Worm (Caenorhabditis elegans) whole organism, L1 larva: ENCODE results near the gene H28G03.3.

ENCODE experiments used
- C04F5.9 ChIP-seq: sonication (generic microtip); optimal IDR thresholded peaks from 2 replicates; lab custom pipeline; 2016; ENCODE audit warnings: missing genetic modification characterization, missing compliant biosample characterization
- Y116A8C.19 ChIP-seq: sonication (generic microtip); optimal IDR thresholded peaks from 2 replicates; lab custom pipeline; 2016; ENCODE audit warnings: missing compliant biosample characterization, missing genetic modification characterization, borderline replicate concordance
- ceh-63 ChIP-seq: fragments of 200-800 bp; sonication (Bioruptor generic); optimal IDR thresholded peaks from 2 replicates; lab custom pipeline; 2018; ENCODE audit warnings: mild to moderate bottlenecking, missing genetic modification characterization, missing compliant biosample characterization
- ceh-8 ChIP-seq: fragments of 200-800 bp; sonication (Bioruptor generic); optimal IDR thresholded peaks from 2 replicates; lab custom pipeline; 2018; ENCODE audit warnings: mild to moderate bottlenecking, missing genetic modification characterization, moderate library complexity, missing compliant biosample characterization
- ceh-82 ChIP-seq, 3 experiments: fragments of 150-350 bp in 1 of 3; sonication (generic microtip) in 2 of 3; optimal IDR thresholded peaks; 2 replicates each; lab custom pipeline; 2014 to 2017; ENCODE audit warnings: missing biosample characterization in 3 of 3, missing genetic modification characterization in 3 of 3
- ceh-90 ChIP-seq: sonication (generic microtip); optimal IDR thresholded peaks from 2 replicates; lab custom pipeline; 2016; ENCODE audit warnings: missing genetic modification characterization, missing compliant biosample characterization
- ces-1 ChIP-seq: fragments of 150-350 bp; optimal IDR thresholded peaks from 2 replicates; lab custom pipeline; 2014; ENCODE audit warnings: missing biosample characterization, missing genetic modification reagents, missing genetic modification characterization
- efl-1 ChIP-seq, 4 experiments: fragments of 150-350 bp; optimal IDR thresholded peaks in 3 of 4; peaks in 1 of 4; 1 replicate in 1 of 4; 2 replicates in 3 of 4; lab custom pipeline; 2014; ENCODE audit warnings: missing biosample characterization in 2 of 4, missing genetic modification characterization in 2 of 4, missing genetic modification reagents in 2 of 4
- elt-2 ChIP-seq: sonication (generic microtip); optimal IDR thresholded peaks from 2 replicates; lab custom pipeline; 2016; ENCODE audit warnings: missing genetic modification characterization, mild to moderate bottlenecking, inconsistent platforms, missing compliant biosample characterization, missing genetic modification reagents
- hlh-17 ChIP-seq: fragments of 200-800 bp; sonication (Bioruptor generic); optimal IDR thresholded peaks from 2 replicates; lab custom pipeline; 2018; ENCODE audit warnings: missing genetic modification characterization, mild to moderate bottlenecking, missing compliant biosample characterization, moderate library complexity, borderline replicate concordance
- hpl-2 ChIP-seq: fragments of 150-350 bp; optimal IDR thresholded peaks from 2 replicates; lab custom pipeline; 2014; ENCODE audit warnings: missing biosample characterization, missing genetic modification reagents, missing genetic modification characterization
- lin-13 ChIP-seq: fragments of 150-350 bp; optimal IDR thresholded peaks from 2 replicates; lab custom pipeline; 2014; ENCODE audit warnings: missing biosample characterization, missing genetic modification reagents, missing genetic modification characterization
- lin-14 ChIP-seq: fragments of 200-800 bp; sonication (Bioruptor generic); optimal IDR thresholded peaks from 2 replicates; lab custom pipeline; 2018; ENCODE audit warnings: mild to moderate bottlenecking, missing genetic modification characterization, moderate library complexity, missing compliant biosample characterization
- mab-9 ChIP-seq: fragments of 200-800 bp; sonication (Bioruptor generic); IDR thresholded peaks from 2 replicates; pipeline ENCODE4 v1.3.6; 2022; ENCODE audit warnings: missing genetic modification reagents, missing genetic modification characterization, missing compliant biosample characterization
- mdl-1 ChIP-seq, 2 experiments: fragments of 150-350 bp; optimal IDR thresholded peaks; 2 replicates each; lab custom pipeline; 2014 to 2017; ENCODE audit warnings: missing biosample characterization in 2 of 2, missing genetic modification characterization in 2 of 2, inconsistent platforms in 1 of 2
- mef-2 ChIP-seq: fragments of 150-350 bp; optimal IDR thresholded peaks from 2 replicates; lab custom pipeline; 2014; ENCODE audit warnings: missing biosample characterization, missing genetic modification characterization
- nhr-19 ChIP-seq: fragments of 200-800 bp; sonication (Bioruptor generic); conservative IDR thresholded peaks from 2 replicates; pipeline ENCODE4 v1.3.6; 2022; ENCODE audit warnings: missing genetic modification characterization, missing compliant biosample characterization
- nhr-20 ChIP-seq: sonication (generic microtip); optimal IDR thresholded peaks from 2 replicates; lab custom pipeline; 2016; ENCODE audit warnings: mild to moderate bottlenecking, missing genetic modification characterization, missing compliant biosample characterization
- nhr-237 ChIP-seq: fragments of 150-350 bp; optimal IDR thresholded peaks from 2 replicates; lab custom pipeline; 2014; ENCODE audit warnings: missing biosample characterization, missing genetic modification characterization
- nhr-47 ChIP-seq: sonication (generic microtip); optimal IDR thresholded peaks from 2 replicates; lab custom pipeline; 2016; ENCODE audit warnings: mild to moderate bottlenecking, missing genetic modification characterization, moderate library complexity, missing compliant biosample characterization
- nhr-71 ChIP-seq: sonication (generic microtip); optimal IDR thresholded peaks from 2 replicates; lab custom pipeline; 2016; ENCODE audit warnings: mild to moderate bottlenecking, missing genetic modification characterization, moderate library complexity, missing compliant biosample characterization
- nhr-85 ChIP-seq: sonication (generic microtip); peaks from one replicate; lab custom pipeline; 2016; ENCODE audit warnings: missing genetic modification characterization, inconsistent platforms, missing compliant biosample characterization
- rnt-1 ChIP-seq: sonication (generic microtip); optimal IDR thresholded peaks from 2 replicates; lab custom pipeline; 2016; ENCODE audit warnings: mild to moderate bottlenecking, missing genetic modification characterization, moderate library complexity, missing compliant biosample characterization
- skn-1 ChIP-seq: fragments of 150-350 bp; optimal IDR thresholded peaks from 2 replicates; lab custom pipeline; 2014; ENCODE audit warnings: missing biosample characterization, missing genetic modification characterization
- snpc-4 ChIP-seq: fragments of 150-350 bp; optimal IDR thresholded peaks from 2 replicates; lab custom pipeline; 2014; ENCODE audit warnings: missing biosample characterization, missing genetic modification characterization
- snu-23 ChIP-seq: sonication (generic microtip); optimal IDR thresholded peaks from 2 replicates; lab custom pipeline; 2016; ENCODE audit warnings: missing genetic modification characterization, missing compliant biosample characterization
- sox-4 ChIP-seq: sonication (generic microtip); optimal IDR thresholded peaks from 2 replicates; lab custom pipeline; 2016; ENCODE audit warnings: missing genetic modification characterization, missing compliant biosample characterization
- unc-130 ChIP-seq: fragments of 150-350 bp; optimal IDR thresholded peaks from 2 replicates; lab custom pipeline; 2017; ENCODE audit warnings: missing biosample characterization, missing genetic modification characterization, inconsistent platforms
- unc-30 ChIP-seq: sonication (generic microtip); optimal IDR thresholded peaks from 2 replicates; lab custom pipeline; 2017; ENCODE audit warnings: missing biosample characterization, missing genetic modification characterization
- unc-62 ChIP-seq: fragments of 150-350 bp; optimal IDR thresholded peaks from 2 replicates; lab custom pipeline; 2014; ENCODE audit warnings: missing biosample characterization, missing genetic modification reagents, missing genetic modification characterization
- unc-86 ChIP-seq: sonication (generic microtip); optimal IDR thresholded peaks from 2 replicates; lab custom pipeline; 2016; ENCODE audit warnings: missing genetic modification characterization, missing compliant biosample characterization
- unc-98 ChIP-seq: fragments of 200-800 bp; sonication (Bioruptor generic); IDR thresholded peaks from 2 replicates; pipeline ENCODE4 v1.3.6; 2022; ENCODE audit warnings: missing genetic modification characterization, missing compliant biosample characterization
- vab-15 ChIP-seq: sonication (generic microtip); optimal IDR thresholded peaks from 2 replicates; lab custom pipeline; 2017; ENCODE audit warnings: missing genotype, mild to moderate bottlenecking, missing genetic modification characterization, missing compliant biosample characterization
- xbp-1 ChIP-seq: sonication (generic microtip); optimal IDR thresholded peaks from 2 replicates; lab custom pipeline; 2016; ENCODE audit warnings: missing genetic modification characterization, missing compliant biosample characterization
- zag-1 ChIP-seq: fragments of 150-350 bp; optimal IDR thresholded peaks from 2 replicates; lab custom pipeline; 2014; ENCODE audit warnings: missing biosample characterization, missing genetic modification characterization

H28G03.3 gene

DNA sequence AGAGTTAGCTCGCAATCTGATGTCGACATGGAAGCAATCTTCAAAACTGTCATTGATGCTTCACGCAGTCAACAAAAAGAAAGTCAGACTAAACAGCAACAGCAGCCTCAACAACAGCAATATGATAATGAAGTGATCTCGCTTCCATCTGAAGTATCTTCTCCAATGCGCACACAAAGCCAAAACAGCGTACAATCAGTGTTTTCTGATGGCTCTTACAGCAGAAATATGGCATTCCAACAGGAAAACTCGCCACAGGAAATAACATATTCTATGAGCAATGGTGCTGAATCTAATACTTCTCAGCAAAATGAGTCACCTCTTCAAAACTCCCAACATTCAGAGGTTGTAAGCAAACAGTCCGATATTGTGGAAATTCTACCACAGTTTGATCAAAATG, 23.2 kb downstream of the H28G03.3 start:
- TF ChIP-seq ceh-63 (GFP tag; lab: Kevin White, UChicago) (no peak), ces-1 (GFP tag; lab: Kevin White, UChicago) (no peak), skn-1 (tag; lab: Kevin White, UChicago) (no peak), unc-98 (no peak), lin-13 (GFP tag; lab: Kevin White, UChicago) (no peak), C04F5.9 (tag; lab: Kevin White, UChicago) (no peak), mef-2 (tag; lab: Kevin White, UChicago) (no peak), Y116A8C.19 (tag; lab: Kevin White, UChicago) (no peak), unc-86 (tag; lab: Kevin White, UChicago) (no peak), unc-30 (no peak), efl-1 (optimal IDR thresholded peaks at IDR 0.05; lab: Kevin White, UChicago) (no peak), efl-1 (GFP tag; optimal IDR thresholded peaks at IDR 0.05 in 1 of 2; lab: Kevin White, UChicago) (no peak)

DNA sequence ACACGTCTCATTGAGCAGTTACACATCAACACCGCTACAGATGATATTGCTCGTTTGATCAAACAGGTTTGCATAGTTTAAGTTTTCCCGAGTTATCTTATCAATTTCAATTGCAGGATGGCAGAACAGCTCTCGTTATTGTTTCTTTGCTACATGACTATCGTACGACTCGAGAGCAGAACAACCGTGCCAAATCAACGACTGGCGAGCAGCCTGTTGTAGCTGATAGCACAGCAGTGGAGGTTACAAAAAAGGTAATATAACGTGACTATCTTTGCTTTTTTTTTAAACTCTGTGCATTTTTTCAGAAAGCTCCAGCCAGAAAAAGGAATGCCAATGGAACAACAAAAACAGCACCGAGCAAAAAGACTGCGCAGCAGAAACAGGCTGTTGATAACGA, 23.8 kb downstream of the H28G03.3 start:
- TF ChIP-seq nhr-47 (tag; lab: Kevin White, UChicago) (no peak), snpc-4 (tag; lab: Kevin White, UChicago) (no peak), nhr-237 (no peak), unc-62 (GFP tag; lab: Kevin White, UChicago) (no peak), nhr-85 (tag; lab: Kevin White, UChicago) (no peak), nhr-20 (tag; lab: Kevin White, UChicago) (no peak), ceh-90 (tag; lab: Kevin White, UChicago) (no peak), lin-13 (GFP tag; lab: Kevin White, UChicago) (no peak), elt-2 (peak; percentile 38)
- TF ChIP-seq, all 84 proteins: peak for 1

DNA sequence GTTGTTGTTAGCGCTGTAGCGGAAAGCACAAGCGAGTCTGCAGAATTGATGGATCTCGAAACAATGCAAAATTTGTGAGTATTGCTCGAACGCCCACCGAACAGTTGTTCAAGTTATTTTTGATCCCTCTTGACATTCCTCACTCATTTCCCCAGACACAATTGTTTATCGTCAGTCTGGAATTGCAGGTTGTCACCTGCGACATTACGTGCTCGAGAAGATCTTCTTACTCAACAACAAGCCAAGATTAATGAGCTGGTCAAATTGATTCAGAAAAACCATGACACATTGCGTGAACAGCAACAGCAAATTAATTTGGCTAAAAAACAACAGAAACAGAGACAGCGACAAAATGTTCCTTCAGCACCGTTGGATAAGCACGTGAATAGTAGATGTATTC, 24.3 kb downstream of the H28G03.3 start:
- no peak for TF ChIP-seq xbp-1 (tag; lab: Kevin White, UChicago)
- no peak for TF ChIP-seq mdl-1 (tag; optimal IDR thresholded peaks at IDR 0.05; lab: Kevin White, UChicago)

DNA sequence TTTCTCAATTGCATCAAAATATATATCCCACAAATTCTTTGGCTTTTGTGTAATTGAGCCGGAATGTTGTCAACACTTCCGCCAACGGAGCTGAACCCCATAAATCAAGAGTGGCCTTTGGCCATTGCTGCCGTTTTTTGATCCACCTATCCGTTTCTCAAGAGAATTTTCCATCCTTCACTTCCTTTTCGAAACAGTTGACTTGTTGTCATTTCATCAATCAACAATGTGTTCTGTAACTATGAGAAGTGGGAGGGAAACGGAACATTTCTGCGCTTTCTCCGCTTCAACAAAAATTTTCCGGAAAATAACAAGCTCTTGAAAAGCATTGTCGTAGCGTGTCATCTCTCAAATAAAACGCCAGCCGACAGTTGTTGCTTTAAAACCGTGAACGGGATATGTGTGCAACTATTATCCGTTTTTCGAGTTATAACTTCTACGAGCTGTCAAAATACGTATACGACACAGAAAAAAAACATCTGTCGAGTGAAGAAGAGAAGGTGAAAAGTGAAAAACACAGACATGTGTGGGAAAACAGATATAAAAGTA, 26.3 kb downstream of the H28G03.3 start:
- TF ChIP-seq ceh-63 (GFP tag; lab: Kevin White, UChicago) (no peak), skn-1 (tag; lab: Kevin White, UChicago) (no peak), unc-30 (no peak), sox-4 (tag; lab: Kevin White, UChicago) (no peak), ceh-8 (GFP tag; lab: Kevin White, UChicago) (no peak), nhr-71 (tag; lab: Kevin White, UChicago) (peak; percentile 25), mab-9 (GFP tag; lab: Robert Waterston, UW) (no peak), lin-14 (peak; percentile 48), nhr-85 (tag; lab: Kevin White, UChicago) (peak; percentile 56), ceh-82 (tag; optimal IDR thresholded peaks at IDR 0.05; lab: Kevin White, UChicago) (no peak), rnt-1 (tag; lab: Kevin White, UChicago) (peak; percentile 40), ceh-90 (tag; lab: Kevin White, UChicago) (no peak), ces-1 (GFP tag; lab: Kevin White, UChicago) (no peak)

DNA sequence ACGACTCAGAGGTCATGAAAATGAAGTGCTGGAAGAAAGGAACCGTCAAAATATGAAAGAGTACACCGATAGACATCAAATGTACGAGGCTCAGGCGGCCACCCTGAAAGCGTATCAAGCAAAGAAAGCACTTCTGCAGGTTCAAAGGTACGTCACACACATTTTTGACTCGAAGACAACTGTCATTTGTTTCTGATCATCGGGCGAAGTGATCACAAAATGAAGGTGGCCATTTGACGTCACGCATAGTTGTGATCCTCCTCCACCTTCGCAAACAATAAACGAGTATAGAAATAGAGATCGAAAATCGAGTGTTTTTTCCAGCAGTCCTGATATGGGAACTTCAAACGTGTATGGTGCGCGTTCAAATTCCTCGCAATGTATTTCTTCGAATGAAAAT, 26.9 kb downstream of the H28G03.3 start:
- TF ChIP-seq hpl-2 (GFP tag; lab: Kevin White, UChicago) (no peak), mdl-1 (tag; optimal IDR thresholded peaks at IDR 0.05; lab: Kevin White, UChicago) (peak in 1 of 2 experiments; percentile 10), unc-130 (tag; lab: Kevin White, UChicago) (no peak), vab-15 (tag; lab: Kevin White, UChicago) (no peak), unc-86 (tag; lab: Kevin White, UChicago) (no peak), lin-14 (peak; percentile 58), rnt-1 (tag; lab: Kevin White, UChicago) (peak; percentile 76), nhr-71 (tag; lab: Kevin White, UChicago) (peak; percentile 46), zag-1 (no peak), C04F5.9 (tag; lab: Kevin White, UChicago) (no peak), nhr-19 (peak; percentile 39), hlh-17 (no peak), snu-23 (GFP tag; lab: Kevin White, UChicago) (peak; percentile 20)
